Worm (Caenorhabditis elegans) whole organism, L1 larva: ENCODE results near the gene nspc-20.

ENCODE experiments used
- C16A3.4 ChIP-seq: fragments of 150-350 bp; optimal IDR thresholded peaks from 2 replicates; lab custom pipeline; 2014; ENCODE audit warnings: missing biosample characterization, missing genetic modification characterization
- F16B12.6 ChIP-seq: fragments of 150-350 bp; optimal IDR thresholded peaks from 2 replicates; lab custom pipeline; 2014; ENCODE audit warnings: missing biosample characterization, missing genetic modification characterization
- ama-1 ChIP-seq: fragments of 150-350 bp; optimal IDR thresholded peaks from 2 replicates; lab custom pipeline; 2014
- blmp-1 ChIP-seq: fragments of 150-350 bp; optimal IDR thresholded peaks from 2 replicates; lab custom pipeline; 2014; ENCODE audit warnings: missing biosample characterization, missing genetic modification characterization
- ceh-8 ChIP-seq: fragments of 200-800 bp; sonication (Bioruptor generic); optimal IDR thresholded peaks from 2 replicates; lab custom pipeline; 2018; ENCODE audit warnings: mild to moderate bottlenecking, missing genetic modification characterization, moderate library complexity, missing compliant biosample characterization
- ceh-82 ChIP-seq, 3 experiments: fragments of 150-350 bp in 1 of 3; sonication (generic microtip) in 2 of 3; optimal IDR thresholded peaks; 2 replicates each; lab custom pipeline; 2014 to 2017; ENCODE audit warnings: missing biosample characterization in 3 of 3, missing genetic modification characterization in 3 of 3
- ces-1 ChIP-seq: fragments of 150-350 bp; optimal IDR thresholded peaks from 2 replicates; lab custom pipeline; 2014; ENCODE audit warnings: missing biosample characterization, missing genetic modification reagents, missing genetic modification characterization
- dpl-1 ChIP-seq, 3 experiments: fragments of 150-350 bp in 2 of 3; sonication (generic microtip) in 1 of 3; optimal IDR thresholded peaks; 2 replicates each; lab custom pipeline; 2014 to 2017; ENCODE audit warnings: missing biosample characterization in 3 of 3, missing genetic modification characterization in 3 of 3, missing genetic modification reagents in 3 of 3
- dsc-1 ChIP-seq: sonication (generic microtip); optimal IDR thresholded peaks from 2 replicates; lab custom pipeline; 2016; ENCODE audit warnings: mild to moderate bottlenecking, missing genetic modification characterization, missing compliant biosample characterization
- efl-1 ChIP-seq, 4 experiments: fragments of 150-350 bp; optimal IDR thresholded peaks in 3 of 4; peaks in 1 of 4; 1 replicate in 1 of 4; 2 replicates in 3 of 4; lab custom pipeline; 2014; ENCODE audit warnings: missing biosample characterization in 2 of 4, missing genetic modification characterization in 2 of 4, missing genetic modification reagents in 2 of 4
- efl-3 ChIP-seq: fragments of 200-800 bp; sonication (Bioruptor generic); optimal IDR thresholded peaks from 2 replicates; lab custom pipeline; 2018; ENCODE audit warnings: mild to moderate bottlenecking, missing genetic modification characterization, missing compliant biosample characterization
- egl-27 ChIP-seq, 2 experiments: fragments of 150-350 bp in 1 of 2; sonication (generic microtip); optimal IDR thresholded peaks; 3 replicates each; lab custom pipeline; 2017 to 2018; ENCODE audit warnings: missing biosample characterization in 2 of 2, missing genetic modification characterization in 2 of 2, missing genetic modification reagents in 2 of 2
- elt-2 ChIP-seq: sonication (generic microtip); optimal IDR thresholded peaks from 2 replicates; lab custom pipeline; 2016; ENCODE audit warnings: missing genetic modification characterization, mild to moderate bottlenecking, inconsistent platforms, missing compliant biosample characterization, missing genetic modification reagents
- elt-3 ChIP-seq, 6 experiments: fragments of 150-350 bp in 1 of 6; sonication (generic microtip); optimal IDR thresholded peaks; 2 replicates each; lab custom pipeline; 2017 to 2018; ENCODE audit warnings: missing biosample characterization in 6 of 6, missing genetic modification characterization in 6 of 6, inconsistent platforms in 1 of 6
- fkh-10 ChIP-seq: sonication (generic microtip); optimal IDR thresholded peaks from 2 replicates; lab custom pipeline; 2017; ENCODE audit warnings: missing biosample characterization, missing genetic modification reagents, missing genetic modification characterization
- fkh-4 ChIP-seq: sonication (generic microtip); optimal IDR thresholded peaks from 2 replicates; lab custom pipeline; 2016; ENCODE audit warnings: missing compliant biosample characterization, missing genetic modification characterization, borderline replicate concordance
- grh-1 ChIP-seq: fragments of 200-800 bp; sonication (Bioruptor generic); IDR thresholded peaks from 2 replicates; pipeline ENCODE4 v1.3.6; 2022; ENCODE audit warnings: missing genetic modification reagents, missing genetic modification characterization, missing compliant biosample characterization
- hpl-2 ChIP-seq: fragments of 150-350 bp; optimal IDR thresholded peaks from 2 replicates; lab custom pipeline; 2014; ENCODE audit warnings: missing biosample characterization, missing genetic modification reagents, missing genetic modification characterization
- irx-1 ChIP-seq: sonication (generic microtip); optimal IDR thresholded peaks from 2 replicates; lab custom pipeline; 2016; ENCODE audit warnings: missing genetic modification characterization, missing compliant biosample characterization
- lin-13 ChIP-seq: fragments of 150-350 bp; optimal IDR thresholded peaks from 2 replicates; lab custom pipeline; 2014; ENCODE audit warnings: missing biosample characterization, missing genetic modification reagents, missing genetic modification characterization
- lin-14 ChIP-seq: fragments of 200-800 bp; sonication (Bioruptor generic); optimal IDR thresholded peaks from 2 replicates; lab custom pipeline; 2018; ENCODE audit warnings: mild to moderate bottlenecking, missing genetic modification characterization, moderate library complexity, missing compliant biosample characterization
- lin-15B ChIP-seq: fragments of 150-350 bp; sonication (generic microtip); optimal IDR thresholded peaks from 3 replicates; lab custom pipeline; 2014; ENCODE audit warnings: missing biosample characterization, missing genetic modification characterization
- lin-35 ChIP-seq, 2 experiments: fragments of 150-350 bp; optimal IDR thresholded peaks; 2 replicates each; lab custom pipeline; 2014; ENCODE audit warnings: missing biosample characterization in 2 of 2, missing genetic modification characterization in 2 of 2, missing genetic modification reagents in 2 of 2
- lin-39 ChIP-seq: fragments of 150-350 bp; optimal IDR thresholded peaks from 2 replicates; lab custom pipeline; 2014; ENCODE audit warnings: missing biosample characterization, missing genetic modification reagents, missing genetic modification characterization
- mab-9 ChIP-seq: fragments of 200-800 bp; sonication (Bioruptor generic); IDR thresholded peaks from 2 replicates; pipeline ENCODE4 v1.3.6; 2022; ENCODE audit warnings: missing genetic modification reagents, missing genetic modification characterization, missing compliant biosample characterization
- mep-1 ChIP-seq: fragments of 150-350 bp; optimal IDR thresholded peaks from 2 replicates; lab custom pipeline; 2014; ENCODE audit warnings: missing biosample characterization, missing genetic modification characterization
- nhr-12 ChIP-seq: sonication (generic microtip); optimal IDR thresholded peaks from 2 replicates; lab custom pipeline; 2017; ENCODE audit warnings: missing biosample characterization, missing genetic modification characterization
- nhr-19 ChIP-seq: fragments of 200-800 bp; sonication (Bioruptor generic); conservative IDR thresholded peaks from 2 replicates; pipeline ENCODE4 v1.3.6; 2022; ENCODE audit warnings: missing genetic modification characterization, missing compliant biosample characterization
- nhr-20 ChIP-seq: sonication (generic microtip); optimal IDR thresholded peaks from 2 replicates; lab custom pipeline; 2016; ENCODE audit warnings: mild to moderate bottlenecking, missing genetic modification characterization, missing compliant biosample characterization
- nhr-237 ChIP-seq: fragments of 150-350 bp; optimal IDR thresholded peaks from 2 replicates; lab custom pipeline; 2014; ENCODE audit warnings: missing biosample characterization, missing genetic modification characterization
- nhr-71 ChIP-seq: sonication (generic microtip); optimal IDR thresholded peaks from 2 replicates; lab custom pipeline; 2016; ENCODE audit warnings: mild to moderate bottlenecking, missing genetic modification characterization, moderate library complexity, missing compliant biosample characterization
- nhr-76 ChIP-seq: sonication (generic microtip); optimal IDR thresholded peaks from 2 replicates; lab custom pipeline; 2017; ENCODE audit warnings: missing biosample characterization, missing genetic modification characterization
- nhr-84 ChIP-seq: sonication (generic microtip); optimal IDR thresholded peaks from 2 replicates; lab custom pipeline; 2017; ENCODE audit warnings: missing biosample characterization, missing genetic modification characterization
- nhr-90 ChIP-seq: sonication (generic microtip); optimal IDR thresholded peaks from 2 replicates; lab custom pipeline; 2016; ENCODE audit warnings: mild to moderate bottlenecking, missing genetic modification characterization, missing compliant biosample characterization; ENCODE audit not compliant: poor library complexity
- pag-3 ChIP-seq: sonication (generic microtip); optimal IDR thresholded peaks from 2 replicates; lab custom pipeline; 2017; ENCODE audit warnings: missing genetic modification characterization, mild to moderate bottlenecking, missing compliant biosample characterization, antibody characterized with exemption, borderline replicate concordance; ENCODE audit not compliant: insufficient read depth
- pqm-1 ChIP-seq: sonication (generic microtip); optimal IDR thresholded peaks from 3 replicates; lab custom pipeline; 2017; ENCODE audit warnings: missing biosample characterization, missing genetic modification characterization
- skn-1 ChIP-seq: fragments of 150-350 bp; optimal IDR thresholded peaks from 2 replicates; lab custom pipeline; 2014; ENCODE audit warnings: missing biosample characterization, missing genetic modification characterization
- snpc-4 ChIP-seq: fragments of 150-350 bp; optimal IDR thresholded peaks from 2 replicates; lab custom pipeline; 2014; ENCODE audit warnings: missing biosample characterization, missing genetic modification characterization
- snu-23 ChIP-seq: sonication (generic microtip); optimal IDR thresholded peaks from 2 replicates; lab custom pipeline; 2016; ENCODE audit warnings: missing genetic modification characterization, missing compliant biosample characterization
- swsn-7 ChIP-seq: sonication (generic microtip); optimal IDR thresholded peaks from 2 replicates; lab custom pipeline; 2016; ENCODE audit warnings: missing genetic modification characterization, missing compliant biosample characterization
- tbx-2 ChIP-seq: sonication (generic microtip); optimal IDR thresholded peaks from 2 replicates; lab custom pipeline; 2016; ENCODE audit warnings: missing genetic modification characterization, missing compliant biosample characterization
- tlp-1 ChIP-seq: fragments of 150-350 bp; optimal IDR thresholded peaks from 2 replicates; lab custom pipeline; 2014; ENCODE audit warnings: missing biosample characterization, missing genetic modification characterization
- unc-130 ChIP-seq: fragments of 150-350 bp; optimal IDR thresholded peaks from 2 replicates; lab custom pipeline; 2017; ENCODE audit warnings: missing biosample characterization, missing genetic modification characterization, inconsistent platforms
- unc-30 ChIP-seq: sonication (generic microtip); optimal IDR thresholded peaks from 2 replicates; lab custom pipeline; 2017; ENCODE audit warnings: missing biosample characterization, missing genetic modification characterization
- unc-98 ChIP-seq: fragments of 200-800 bp; sonication (Bioruptor generic); IDR thresholded peaks from 2 replicates; pipeline ENCODE4 v1.3.6; 2022; ENCODE audit warnings: missing genetic modification characterization, missing compliant biosample characterization
- vab-15 ChIP-seq: sonication (generic microtip); optimal IDR thresholded peaks from 2 replicates; lab custom pipeline; 2017; ENCODE audit warnings: missing genotype, mild to moderate bottlenecking, missing genetic modification characterization, missing compliant biosample characterization
- zag-1 ChIP-seq: fragments of 150-350 bp; optimal IDR thresholded peaks from 2 replicates; lab custom pipeline; 2014; ENCODE audit warnings: missing biosample characterization, missing genetic modification characterization
- zip-4 ChIP-seq: fragments of 200-800 bp; sonication (Bioruptor generic); optimal IDR thresholded peaks from 2 replicates; lab custom pipeline; 2018; ENCODE audit warnings: mild to moderate bottlenecking, missing genetic modification characterization, moderate library complexity, missing compliant biosample characterization
- ztf-11 ChIP-seq, 2 experiments: sonication (generic microtip); optimal IDR thresholded peaks; 2 replicates each; lab custom pipeline; 2016 to 2017; ENCODE audit warnings: missing genetic modification characterization in 2 of 2, missing biosample characterization in 1 of 2, missing compliant biosample characterization in 1 of 2
- ztf-4 ChIP-seq: fragments of 150-350 bp; optimal IDR thresholded peaks from 2 replicates; lab custom pipeline; 2014; ENCODE audit warnings: missing biosample characterization, missing genetic modification characterization

Gene nspc-20

ce11 chrX:14515028-14515427 lies 15.0 kb downstream of the nspc-20 start, which contains the start of gene gcsh-1:
Gene gcsh-1 (minus strand): TSS chrX:14515073.
- TF ChIP-seq nhr-20 (tag; lab: Kevin White, UChicago) = no peak
- TF ChIP-seq elt-2 = peak; percentile 50

ce11 chrX:14513462-14513861 lies 16.5 kb downstream of the nspc-20 start:
- TF ChIP-seq efl-1 (optimal IDR thresholded peaks at IDR 0.05; lab: Kevin White, UChicago) (peak; percentile 17 to 26), efl-1 (GFP tag; optimal IDR thresholded peaks at IDR 0.05 in 1 of 2; lab: Kevin White, UChicago) (peak in 1 of 2 experiments; percentile 91), ztf-4 (tag; lab: Kevin White, UChicago) (no peak), nhr-90 (tag; lab: Kevin White, UChicago) (no peak), lin-14 (GFP tag; lab: Kevin White, UChicago) (peak; percentile 49), nhr-71 (tag; lab: Kevin White, UChicago) (peak; percentile 45), blmp-1 (peak; percentile 4), ceh-82 (tag; optimal IDR thresholded peaks at IDR 0.05; lab: Kevin White, UChicago) (peak in 1 of 3 experiments; percentile 14), unc-130 (no peak), nhr-76 (no peak), efl-3 (GFP tag; lab: Kevin White, UChicago) (no peak), nhr-84 (no peak), fkh-4 (tag; lab: Kevin White, UChicago) (no peak), elt-2 (no peak), snpc-4 (tag; lab: Kevin White, UChicago) (peak; percentile 18), tlp-1 (no peak), snu-23 (GFP tag; lab: Kevin White, UChicago) (peak; percentile 45), nhr-237 (tag; lab: Kevin White, UChicago) (no peak), skn-1 (tag; lab: Kevin White, UChicago) (no peak), ceh-8 (GFP tag; lab: Kevin White, UChicago) (peak; percentile 47), lin-13 (GFP tag; lab: Kevin White, UChicago) (peak; percentile 19), egl-27 (tag; optimal IDR thresholded peaks at IDR 0.05; lab: Kevin White, UChicago) (no peak), elt-3 (tag; optimal IDR thresholded peaks at IDR 0.05; lab: Kevin White, UChicago) (no peak), unc-98 (GFP tag; lab: Robert Waterston, UW) (no peak), grh-1 (GFP tag; lab: Robert Waterston, UW) (no peak), ama-1 (lab: Kevin White, UChicago) (no peak), mep-1 (peak; percentile 54), zag-1 (tag; lab: Kevin White, UChicago) (no peak), nhr-12 (tag; lab: Kevin White, UChicago) (no peak), pag-3 (tag; lab: Kevin White, UChicago) (no peak), vab-15 (tag; lab: Kevin White, UChicago) (no peak), unc-30 (tag; lab: Kevin White, UChicago) (no peak), lin-39 (tag; lab: Kevin White, UChicago) (peak; percentile 36), pqm-1 (no peak), irx-1 (tag; lab: Kevin White, UChicago) (peak; percentile 16), tbx-2 (no peak), mab-9 (GFP tag; lab: Robert Waterston, UW) (no peak), lin-15B (tag; lab: Kevin White, UChicago) (no peak), dpl-1 (GFP tag; optimal IDR thresholded peaks at IDR 0.05; lab: Kevin White, UChicago) (peak in 1 of 3 experiments; percentile 25), nhr-19 (GFP tag; lab: Robert Waterston, UW) (0 out of 2 replicates have a peak, but pooled peaks have one; percentile 7), hpl-2 (GFP tag; lab: Kevin White, UChicago) (no peak), ces-1 (no peak), fkh-10 (no peak), zip-4 (GFP tag; lab: Kevin White, UChicago) (no peak), F16B12.6 (peak; percentile 90), dsc-1 (tag; lab: Kevin White, UChicago) (peak; percentile 84), C16A3.4 (tag; lab: Kevin White, UChicago) (no peak), ztf-11 (tag; optimal IDR thresholded peaks at IDR 0.05; lab: Kevin White, UChicago) (peak in 1 of 2 experiments; percentile 13), lin-35 (GFP tag; optimal IDR thresholded peaks at IDR 0.05; lab: Kevin White, UChicago) (peak; percentile 2 to 14), swsn-7 (tag; lab: Kevin White, UChicago) (peak; percentile 48)
